Fruit fly (Drosophila melanogaster): ENCODE data around the gene CG3726.

CG3726 gene

DNA sequence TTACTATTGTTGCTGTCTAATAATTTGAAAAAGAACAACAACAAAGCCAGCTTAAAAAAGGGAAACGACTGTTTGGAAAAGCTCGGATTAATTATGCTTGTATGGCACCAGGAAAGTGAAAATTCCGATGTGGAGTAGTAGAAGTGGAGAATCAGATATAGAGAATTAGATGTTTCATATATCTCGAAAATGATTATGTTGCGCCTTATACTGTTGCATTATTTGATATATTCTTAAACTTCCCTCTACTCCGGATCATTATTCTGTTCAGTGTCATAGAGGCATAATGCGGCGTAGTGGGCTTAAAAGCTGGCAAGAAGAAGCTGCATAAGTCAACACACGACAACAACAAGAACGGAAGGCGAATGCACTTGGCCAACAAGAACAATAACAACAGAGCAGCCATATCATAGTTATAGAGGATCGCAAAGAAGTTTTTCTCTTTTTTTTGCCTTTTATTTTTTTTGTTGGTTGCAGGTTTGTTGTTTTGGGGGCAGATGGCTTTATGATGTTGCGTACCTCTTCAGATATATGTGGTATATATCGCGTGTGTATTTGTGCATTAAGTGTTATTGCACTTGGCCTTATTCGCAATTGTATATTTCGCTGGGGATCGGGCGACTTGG lies 9.0 kb downstream of the CG3726 start:
- peak; percentile 89 for TF ChIP-seq EcR (GFP tag; optimal IDR thresholded peaks at IDR 0.05)
- TF ChIP-seq Snoo (tag; optimal IDR thresholded peaks at IDR 0.05): peak; percentile 57
- peak; percentile 84 for TF ChIP-seq CG34367 (tag; optimal IDR thresholded peaks at IDR 0.05)
- peak; percentile 87 for TF ChIP-seq Ets98B (GFP tag; IDR thresholded peaks at IDR 0.05)
- peak; percentile 16 for TF ChIP-seq CG13204 (GFP tag; optimal IDR thresholded peaks at IDR 0.05)
- TF ChIP-seq gl (tag; optimal IDR thresholded peaks at IDR 0.05): peak; percentile 64
- TF ChIP-seq CG4496 (GFP tag; IDR thresholded peaks at IDR 0.05): peak; percentile 93
- peak; percentile 92 for TF ChIP-seq CG8301 (tag; optimal IDR thresholded peaks at IDR 0.05)
- TF ChIP-seq fd96Ca (GFP tag; IDR thresholded peaks at IDR 0.05): peak; percentile 84
- peak; percentile 79 for TF ChIP-seq Pif1B (GFP tag; optimal IDR thresholded peaks at IDR 0.05)
- TF ChIP-seq CG17806 (tag; optimal IDR thresholded peaks at IDR 0.05): peak; percentile 97
- peak; percentile 81 for TF ChIP-seq CG9948 (tag; optimal IDR thresholded peaks at IDR 0.05)
- TF ChIP-seq Pif1A (GFP tag; optimal IDR thresholded peaks at IDR 0.05): peak; percentile 74
- peak; percentile 84 for TF ChIP-seq CG15710 (tag; optimal IDR thresholded peaks at IDR 0.05)
- TF ChIP-seq CG10348 (GFP tag; IDR thresholded peaks at IDR 0.05): no peak
- peak; percentile 85 for TF ChIP-seq CG8159 (tag; optimal IDR thresholded peaks at IDR 0.05)
- peak; percentile 46 for TF ChIP-seq D1 (tag; optimal IDR thresholded peaks at IDR 0.05)
- peak; percentile 94 for TF ChIP-seq CG14655 (GFP tag; optimal IDR thresholded peaks at IDR 0.05)
- peak; percentile 91 for TF ChIP-seq CG12605 (GFP tag; IDR thresholded peaks at IDR 0.05)
- TF ChIP-seq rn (GFP tag; IDR thresholded peaks at IDR 0.05): peak; percentile 75
- TF ChIP-seq CG32121 (GFP tag; IDR thresholded peaks at IDR 0.05): peak; percentile 49; the same call in 1 of the 2 replicates

DNA sequence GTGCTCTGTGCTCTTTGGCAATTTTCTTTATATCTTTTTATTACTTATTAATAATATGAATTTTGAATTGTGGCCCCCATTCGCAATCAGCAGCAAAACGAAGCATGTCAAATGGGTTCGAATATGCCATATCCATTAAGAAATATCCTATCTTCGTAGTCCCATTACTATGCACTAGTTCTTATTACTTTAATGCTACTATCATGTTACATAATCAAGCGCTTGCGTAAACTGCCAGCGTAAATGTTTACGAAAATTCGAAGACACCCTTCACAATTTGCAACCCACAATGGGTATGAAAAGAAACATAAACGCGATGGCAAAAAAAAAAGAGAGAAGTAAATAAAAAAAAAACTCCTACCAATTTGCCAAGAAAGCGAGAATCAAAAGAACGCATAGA lies 9.8 kb downstream of the CG3726 start:
- TF ChIP-seq rn (GFP tag; IDR thresholded peaks at IDR 0.05) (no peak), CG8159 (tag; optimal IDR thresholded peaks at IDR 0.05) (peak; percentile 65), CG15710 (tag; optimal IDR thresholded peaks at IDR 0.05) (peak; percentile 62), Pif1A (GFP tag; optimal IDR thresholded peaks at IDR 0.05) (peak; percentile 53), Ets98B (GFP tag; IDR thresholded peaks at IDR 0.05) (peak; percentile 70), CG8301 (tag; optimal IDR thresholded peaks at IDR 0.05) (peak; percentile 72), CG4496 (GFP tag; IDR thresholded peaks at IDR 0.05) (peak; percentile 70; the same call in 2 of the 3 replicates), fd96Ca (GFP tag; IDR thresholded peaks at IDR 0.05) (peak; percentile 84), CG10348 (GFP tag; IDR thresholded peaks at IDR 0.05) (no peak), CG12605 (GFP tag; IDR thresholded peaks at IDR 0.05) (peak; percentile 74), Snoo (tag; optimal IDR thresholded peaks at IDR 0.05) (no peak), EcR (GFP tag; optimal IDR thresholded peaks at IDR 0.05) (no peak), CG32121 (GFP tag; IDR thresholded peaks at IDR 0.05) (peak; percentile 49; the same call in 1 of the 2 replicates), CG17806 (tag; optimal IDR thresholded peaks at IDR 0.05) (peak; percentile 73), D1 (tag; optimal IDR thresholded peaks at IDR 0.05) (no peak), gl (tag; optimal IDR thresholded peaks at IDR 0.05) (peak; percentile 28), Pif1B (GFP tag; optimal IDR thresholded peaks at IDR 0.05) (peak; percentile 57), CG34367 (tag; optimal IDR thresholded peaks at IDR 0.05) (peak; percentile 76), CG9948 (tag; optimal IDR thresholded peaks at IDR 0.05) (peak; percentile 75), CG13204 (GFP tag; optimal IDR thresholded peaks at IDR 0.05) (no peak), CG14655 (GFP tag; optimal IDR thresholded peaks at IDR 0.05) (peak; percentile 77)

DNA sequence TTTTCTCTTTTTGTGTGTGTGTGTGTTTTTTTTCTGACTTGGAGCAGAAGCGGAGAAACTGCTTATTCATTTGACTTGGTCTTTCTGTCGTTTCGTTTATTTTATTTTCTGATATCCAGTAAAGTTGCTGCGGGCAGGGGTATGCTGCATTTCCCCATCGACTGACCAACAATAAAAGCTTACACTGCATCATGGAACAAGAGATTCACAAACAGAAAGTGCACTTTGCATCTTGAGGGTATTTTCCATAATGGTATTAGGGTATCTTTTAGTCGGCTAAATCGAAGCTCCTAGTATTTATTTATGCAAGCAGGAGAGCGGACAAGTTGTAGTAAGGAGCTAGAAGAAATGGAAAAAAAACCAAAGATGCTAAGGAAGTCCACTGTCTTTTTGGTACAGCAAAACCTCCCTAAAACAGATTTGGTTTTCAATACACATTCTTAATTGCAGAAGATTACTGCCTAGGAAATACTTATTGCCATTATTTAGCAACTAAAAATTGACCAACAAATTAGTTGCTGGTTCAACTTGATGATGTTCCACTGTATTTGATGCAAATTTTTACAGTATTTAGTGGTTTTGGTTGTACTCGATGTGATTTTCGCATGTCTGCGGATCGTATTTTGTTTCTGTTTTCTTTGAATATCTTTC lies 15.6 kb downstream of the CG3726 start:
- TF ChIP-seq Snoo (tag; optimal IDR thresholded peaks at IDR 0.05) (peak; percentile 49), gl (tag; optimal IDR thresholded peaks at IDR 0.05) (peak; percentile 59), CG4496 (GFP tag; IDR thresholded peaks at IDR 0.05) (peak; percentile 91; the same call in 2 of the 3 replicates), CG9948 (tag; optimal IDR thresholded peaks at IDR 0.05) (peak; percentile 63), CG15710 (tag; optimal IDR thresholded peaks at IDR 0.05) (peak; percentile 70), CG12605 (GFP tag; IDR thresholded peaks at IDR 0.05) (peak; percentile 77), CG14655 (GFP tag; optimal IDR thresholded peaks at IDR 0.05) (peak; percentile 87), CG13204 (GFP tag; optimal IDR thresholded peaks at IDR 0.05) (no peak), CG10348 (GFP tag; IDR thresholded peaks at IDR 0.05) (0 out of 2 replicates have a peak, but pooled peaks have one; percentile 6), CG8159 (tag; optimal IDR thresholded peaks at IDR 0.05) (peak; percentile 64), rn (GFP tag; IDR thresholded peaks at IDR 0.05) (peak; percentile 49), Ets98B (GFP tag; IDR thresholded peaks at IDR 0.05) (peak; percentile 88), CG17806 (tag; optimal IDR thresholded peaks at IDR 0.05) (peak; percentile 67), CG32121 (GFP tag; IDR thresholded peaks at IDR 0.05) (peak; percentile 65), D1 (tag; optimal IDR thresholded peaks at IDR 0.05) (no peak), fd96Ca (GFP tag; IDR thresholded peaks at IDR 0.05) (peak; percentile 90), CG8301 (tag; optimal IDR thresholded peaks at IDR 0.05) (peak; percentile 90), EcR (GFP tag; optimal IDR thresholded peaks at IDR 0.05) (no peak), Pif1B (GFP tag; optimal IDR thresholded peaks at IDR 0.05) (peak; percentile 87), CG34367 (tag; optimal IDR thresholded peaks at IDR 0.05) (peak; percentile 67), Pif1A (GFP tag; optimal IDR thresholded peaks at IDR 0.05) (peak; percentile 85)

DNA sequence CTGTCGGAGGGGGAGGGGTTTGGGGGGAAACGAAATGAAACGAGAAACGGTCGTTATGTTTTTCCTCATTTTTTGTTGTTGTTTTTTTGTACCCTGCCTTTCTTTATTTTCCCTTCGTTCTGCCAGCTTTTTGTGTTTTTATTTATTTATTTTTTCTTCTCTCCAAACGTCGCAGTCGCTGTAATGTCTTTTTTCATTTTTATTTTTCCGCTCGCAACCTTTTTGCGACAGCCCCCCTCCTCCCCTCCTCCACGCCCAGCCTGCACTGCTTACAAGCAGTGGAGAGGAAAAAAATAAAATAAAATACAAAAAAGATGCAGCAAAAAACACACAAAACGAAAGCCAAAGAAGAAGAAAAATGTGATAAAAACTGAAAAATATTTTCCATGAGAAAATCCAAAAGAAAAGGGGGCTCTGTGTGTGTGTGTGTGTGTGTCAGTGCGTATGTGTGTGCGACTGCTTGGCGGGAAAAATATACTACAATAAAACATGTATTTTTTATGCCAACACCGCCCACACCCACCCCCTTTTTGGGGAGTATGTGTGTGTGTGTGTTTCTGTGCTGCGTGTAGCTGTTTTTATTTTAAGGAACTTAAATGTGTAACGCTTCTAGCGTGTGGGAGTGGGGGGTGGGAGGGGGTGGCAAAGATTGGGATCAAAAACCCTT lies 18.3 kb downstream of the CG3726 start:
- TF ChIP-seq CG34367 (tag; optimal IDR thresholded peaks at IDR 0.05) (peak; percentile 78), rn (GFP tag; IDR thresholded peaks at IDR 0.05) (peak; percentile 75), CG9948 (tag; optimal IDR thresholded peaks at IDR 0.05) (peak; percentile 77), gl (tag; optimal IDR thresholded peaks at IDR 0.05) (peak; percentile 87), CG8301 (tag; optimal IDR thresholded peaks at IDR 0.05) (peak; percentile 71), CG17806 (tag; optimal IDR thresholded peaks at IDR 0.05) (peak; percentile 67), D1 (tag; optimal IDR thresholded peaks at IDR 0.05) (peak; percentile 82), CG10348 (GFP tag; IDR thresholded peaks at IDR 0.05) (no peak), CG32121 (GFP tag; IDR thresholded peaks at IDR 0.05) (peak; percentile 80), CG15710 (tag; optimal IDR thresholded peaks at IDR 0.05) (peak; percentile 88), CG13204 (GFP tag; optimal IDR thresholded peaks at IDR 0.05) (peak; percentile 82), Snoo (tag; optimal IDR thresholded peaks at IDR 0.05) (peak; percentile 60), CG4496 (GFP tag; IDR thresholded peaks at IDR 0.05) (peak; percentile 84), Pif1A (GFP tag; optimal IDR thresholded peaks at IDR 0.05) (peak; percentile 75), Pif1B (GFP tag; optimal IDR thresholded peaks at IDR 0.05) (peak; percentile 76), CG14655 (GFP tag; optimal IDR thresholded peaks at IDR 0.05) (peak; percentile 83), fd96Ca (GFP tag; IDR thresholded peaks at IDR 0.05) (peak; percentile 88), Ets98B (GFP tag; IDR thresholded peaks at IDR 0.05) (peak; percentile 77), CG8159 (tag; optimal IDR thresholded peaks at IDR 0.05) (peak; percentile 83), EcR (GFP tag; optimal IDR thresholded peaks at IDR 0.05) (no peak), CG12605 (GFP tag; IDR thresholded peaks at IDR 0.05) (peak; percentile 85)

Data from whole organism, pupa.